Worm (Caenorhabditis elegans) whole organism, L1 larva: Measurements from ENCODE around the gene madf-3.

Experiments
- C34B4.2 ChIP-seq: sonication (generic microtip); optimal IDR thresholded peaks from 2 replicates; lab custom pipeline; 2017; ENCODE audit warnings: mild to moderate bottlenecking, missing genetic modification characterization, missing compliant biosample characterization
- alr-1 ChIP-seq: fragments of 200-800 bp; sonication (Bioruptor generic); optimal IDR thresholded peaks from 2 replicates; lab custom pipeline; 2018; ENCODE audit warnings: borderline replicate concordance, mild to moderate bottlenecking, missing genetic modification characterization, missing compliant biosample characterization
- aly-2 ChIP-seq: fragments of 150-350 bp; optimal IDR thresholded peaks from 2 replicates; lab custom pipeline; 2014; ENCODE audit warnings: missing biosample characterization, missing genetic modification characterization
- blmp-1 ChIP-seq: fragments of 150-350 bp; optimal IDR thresholded peaks from 2 replicates; lab custom pipeline; 2014; ENCODE audit warnings: missing biosample characterization, missing genetic modification characterization
- ceh-63 ChIP-seq: fragments of 200-800 bp; sonication (Bioruptor generic); optimal IDR thresholded peaks from 2 replicates; lab custom pipeline; 2018; ENCODE audit warnings: mild to moderate bottlenecking, missing genetic modification characterization, missing compliant biosample characterization
- ceh-8 ChIP-seq: fragments of 200-800 bp; sonication (Bioruptor generic); optimal IDR thresholded peaks from 2 replicates; lab custom pipeline; 2018; ENCODE audit warnings: mild to moderate bottlenecking, missing genetic modification characterization, moderate library complexity, missing compliant biosample characterization
- ceh-82 ChIP-seq, 3 experiments: fragments of 150-350 bp in 1 of 3; sonication (generic microtip) in 2 of 3; optimal IDR thresholded peaks; 2 replicates each; lab custom pipeline; 2014 to 2017; ENCODE audit warnings: missing biosample characterization in 3 of 3, missing genetic modification characterization in 3 of 3
- ceh-88 ChIP-seq: fragments of 200-800 bp; sonication (Bioruptor generic); IDR thresholded peaks from 2 replicates; pipeline ENCODE4 v1.3.6; 2022; ENCODE audit warnings: missing genetic modification characterization, missing compliant biosample characterization
- dpl-1 ChIP-seq, 3 experiments: fragments of 150-350 bp in 2 of 3; sonication (generic microtip) in 1 of 3; optimal IDR thresholded peaks; 2 replicates each; lab custom pipeline; 2014 to 2017; ENCODE audit warnings: missing biosample characterization in 3 of 3, missing genetic modification characterization in 3 of 3, missing genetic modification reagents in 3 of 3
- dsc-1 ChIP-seq: sonication (generic microtip); optimal IDR thresholded peaks from 2 replicates; lab custom pipeline; 2016; ENCODE audit warnings: mild to moderate bottlenecking, missing genetic modification characterization, missing compliant biosample characterization
- efl-1 ChIP-seq, 4 experiments: fragments of 150-350 bp; optimal IDR thresholded peaks in 3 of 4; peaks in 1 of 4; 1 replicate in 1 of 4; 2 replicates in 3 of 4; lab custom pipeline; 2014; ENCODE audit warnings: missing biosample characterization in 2 of 4, missing genetic modification characterization in 2 of 4, missing genetic modification reagents in 2 of 4
- efl-3 ChIP-seq: fragments of 200-800 bp; sonication (Bioruptor generic); optimal IDR thresholded peaks from 2 replicates; lab custom pipeline; 2018; ENCODE audit warnings: mild to moderate bottlenecking, missing genetic modification characterization, missing compliant biosample characterization
- egl-13 ChIP-seq: sonication (generic microtip); optimal IDR thresholded peaks from 2 replicates; lab custom pipeline; 2016; ENCODE audit warnings: missing genotype, missing genetic modification reagents, missing genetic modification characterization, missing compliant biosample characterization
- egl-27 ChIP-seq, 2 experiments: fragments of 150-350 bp in 1 of 2; sonication (generic microtip); optimal IDR thresholded peaks; 3 replicates each; lab custom pipeline; 2017 to 2018; ENCODE audit warnings: missing biosample characterization in 2 of 2, missing genetic modification characterization in 2 of 2, missing genetic modification reagents in 2 of 2
- elt-2 ChIP-seq: sonication (generic microtip); optimal IDR thresholded peaks from 2 replicates; lab custom pipeline; 2016; ENCODE audit warnings: missing genetic modification characterization, mild to moderate bottlenecking, inconsistent platforms, missing compliant biosample characterization, missing genetic modification reagents
- fkh-4 ChIP-seq: sonication (generic microtip); optimal IDR thresholded peaks from 2 replicates; lab custom pipeline; 2016; ENCODE audit warnings: missing compliant biosample characterization, missing genetic modification characterization, borderline replicate concordance
- fkh-8 ChIP-seq: sonication (generic microtip); optimal IDR thresholded peaks from 2 replicates; lab custom pipeline; 2016; ENCODE audit warnings: mild to moderate bottlenecking, missing genetic modification characterization, missing compliant biosample characterization
- fos-1 ChIP-seq: fragments of 150-350 bp; optimal IDR thresholded peaks from 2 replicates; lab custom pipeline; 2014; ENCODE audit warnings: missing biosample characterization, missing genetic modification characterization
- hlh-4 ChIP-seq: sonication (generic microtip); optimal IDR thresholded peaks from 2 replicates; lab custom pipeline; 2016; ENCODE audit warnings: mild to moderate bottlenecking, missing genetic modification characterization, missing compliant biosample characterization
- hpl-2 ChIP-seq: fragments of 150-350 bp; optimal IDR thresholded peaks from 2 replicates; lab custom pipeline; 2014; ENCODE audit warnings: missing biosample characterization, missing genetic modification reagents, missing genetic modification characterization
- lin-14 ChIP-seq: fragments of 200-800 bp; sonication (Bioruptor generic); optimal IDR thresholded peaks from 2 replicates; lab custom pipeline; 2018; ENCODE audit warnings: mild to moderate bottlenecking, missing genetic modification characterization, moderate library complexity, missing compliant biosample characterization
- lin-15B ChIP-seq: fragments of 150-350 bp; sonication (generic microtip); optimal IDR thresholded peaks from 3 replicates; lab custom pipeline; 2014; ENCODE audit warnings: missing biosample characterization, missing genetic modification characterization
- lin-39 ChIP-seq: fragments of 150-350 bp; optimal IDR thresholded peaks from 2 replicates; lab custom pipeline; 2014; ENCODE audit warnings: missing biosample characterization, missing genetic modification reagents, missing genetic modification characterization
- lir-3 ChIP-seq: sonication (generic microtip); optimal IDR thresholded peaks from 2 replicates; lab custom pipeline; 2016; ENCODE audit warnings: mild to moderate bottlenecking, missing genetic modification characterization, moderate library complexity, missing compliant biosample characterization; ENCODE audit not compliant: poor library complexity
- lsy-2 ChIP-seq, 2 experiments: fragments of 150-350 bp; optimal IDR thresholded peaks; 2 replicates each; lab custom pipeline; 2014; ENCODE audit warnings: missing biosample characterization in 2 of 2, missing genetic modification characterization in 2 of 2
- mdl-1 ChIP-seq, 2 experiments: fragments of 150-350 bp; optimal IDR thresholded peaks; 2 replicates each; lab custom pipeline; 2014 to 2017; ENCODE audit warnings: missing biosample characterization in 2 of 2, missing genetic modification characterization in 2 of 2, inconsistent platforms in 1 of 2
- mef-2 ChIP-seq: fragments of 150-350 bp; optimal IDR thresholded peaks from 2 replicates; lab custom pipeline; 2014; ENCODE audit warnings: missing biosample characterization, missing genetic modification characterization
- mep-1 ChIP-seq: fragments of 150-350 bp; optimal IDR thresholded peaks from 2 replicates; lab custom pipeline; 2014; ENCODE audit warnings: missing biosample characterization, missing genetic modification characterization
- nhr-12 ChIP-seq: sonication (generic microtip); optimal IDR thresholded peaks from 2 replicates; lab custom pipeline; 2017; ENCODE audit warnings: missing biosample characterization, missing genetic modification characterization
- nhr-19 ChIP-seq: fragments of 200-800 bp; sonication (Bioruptor generic); conservative IDR thresholded peaks from 2 replicates; pipeline ENCODE4 v1.3.6; 2022; ENCODE audit warnings: missing genetic modification characterization, missing compliant biosample characterization
- nhr-20 ChIP-seq: sonication (generic microtip); optimal IDR thresholded peaks from 2 replicates; lab custom pipeline; 2016; ENCODE audit warnings: mild to moderate bottlenecking, missing genetic modification characterization, missing compliant biosample characterization
- nhr-237 ChIP-seq: fragments of 150-350 bp; optimal IDR thresholded peaks from 2 replicates; lab custom pipeline; 2014; ENCODE audit warnings: missing biosample characterization, missing genetic modification characterization
- nhr-47 ChIP-seq: sonication (generic microtip); optimal IDR thresholded peaks from 2 replicates; lab custom pipeline; 2016; ENCODE audit warnings: mild to moderate bottlenecking, missing genetic modification characterization, moderate library complexity, missing compliant biosample characterization
- nhr-71 ChIP-seq: sonication (generic microtip); optimal IDR thresholded peaks from 2 replicates; lab custom pipeline; 2016; ENCODE audit warnings: mild to moderate bottlenecking, missing genetic modification characterization, moderate library complexity, missing compliant biosample characterization
- nhr-76 ChIP-seq: sonication (generic microtip); optimal IDR thresholded peaks from 2 replicates; lab custom pipeline; 2017; ENCODE audit warnings: missing biosample characterization, missing genetic modification characterization
- nhr-77 ChIP-seq: fragments of 150-350 bp; optimal IDR thresholded peaks from 2 replicates; lab custom pipeline; 2014; ENCODE audit warnings: missing biosample characterization, missing genetic modification characterization
- nhr-84 ChIP-seq: sonication (generic microtip); optimal IDR thresholded peaks from 2 replicates; lab custom pipeline; 2017; ENCODE audit warnings: missing biosample characterization, missing genetic modification characterization
- nhr-85 ChIP-seq: sonication (generic microtip); peaks from one replicate; lab custom pipeline; 2016; ENCODE audit warnings: missing genetic modification characterization, inconsistent platforms, missing compliant biosample characterization
- pag-3 ChIP-seq: sonication (generic microtip); optimal IDR thresholded peaks from 2 replicates; lab custom pipeline; 2017; ENCODE audit warnings: missing genetic modification characterization, mild to moderate bottlenecking, missing compliant biosample characterization, antibody characterized with exemption, borderline replicate concordance; ENCODE audit not compliant: insufficient read depth
- snpc-4 ChIP-seq: fragments of 150-350 bp; optimal IDR thresholded peaks from 2 replicates; lab custom pipeline; 2014; ENCODE audit warnings: missing biosample characterization, missing genetic modification characterization
- sptf-1 ChIP-seq: fragments of 150-350 bp; optimal IDR thresholded peaks from 2 replicates; lab custom pipeline; 2014; ENCODE audit warnings: missing biosample characterization, missing genetic modification characterization
- sup-37 ChIP-seq: fragments of 200-800 bp; sonication (Bioruptor generic); optimal IDR thresholded peaks from 2 replicates; lab custom pipeline; 2018; ENCODE audit warnings: mild to moderate bottlenecking, missing genetic modification characterization, missing compliant biosample characterization
- tbx-2 ChIP-seq: sonication (generic microtip); optimal IDR thresholded peaks from 2 replicates; lab custom pipeline; 2016; ENCODE audit warnings: missing genetic modification characterization, missing compliant biosample characterization
- unc-130 ChIP-seq: fragments of 150-350 bp; optimal IDR thresholded peaks from 2 replicates; lab custom pipeline; 2017; ENCODE audit warnings: missing biosample characterization, missing genetic modification characterization, inconsistent platforms
- unc-62 ChIP-seq: fragments of 150-350 bp; optimal IDR thresholded peaks from 2 replicates; lab custom pipeline; 2014; ENCODE audit warnings: missing biosample characterization, missing genetic modification reagents, missing genetic modification characterization
- xbp-1 ChIP-seq: sonication (generic microtip); optimal IDR thresholded peaks from 2 replicates; lab custom pipeline; 2016; ENCODE audit warnings: missing genetic modification characterization, missing compliant biosample characterization
- zip-4 ChIP-seq: fragments of 200-800 bp; sonication (Bioruptor generic); optimal IDR thresholded peaks from 2 replicates; lab custom pipeline; 2018; ENCODE audit warnings: mild to moderate bottlenecking, missing genetic modification characterization, moderate library complexity, missing compliant biosample characterization
- ztf-11 ChIP-seq, 2 experiments: sonication (generic microtip); optimal IDR thresholded peaks; 2 replicates each; lab custom pipeline; 2016 to 2017; ENCODE audit warnings: missing genetic modification characterization in 2 of 2, missing biosample characterization in 1 of 2, missing compliant biosample characterization in 1 of 2
- ztf-4 ChIP-seq: fragments of 150-350 bp; optimal IDR thresholded peaks from 2 replicates; lab custom pipeline; 2014; ENCODE audit warnings: missing biosample characterization, missing genetic modification characterization

Gene madf-3

DNA sequence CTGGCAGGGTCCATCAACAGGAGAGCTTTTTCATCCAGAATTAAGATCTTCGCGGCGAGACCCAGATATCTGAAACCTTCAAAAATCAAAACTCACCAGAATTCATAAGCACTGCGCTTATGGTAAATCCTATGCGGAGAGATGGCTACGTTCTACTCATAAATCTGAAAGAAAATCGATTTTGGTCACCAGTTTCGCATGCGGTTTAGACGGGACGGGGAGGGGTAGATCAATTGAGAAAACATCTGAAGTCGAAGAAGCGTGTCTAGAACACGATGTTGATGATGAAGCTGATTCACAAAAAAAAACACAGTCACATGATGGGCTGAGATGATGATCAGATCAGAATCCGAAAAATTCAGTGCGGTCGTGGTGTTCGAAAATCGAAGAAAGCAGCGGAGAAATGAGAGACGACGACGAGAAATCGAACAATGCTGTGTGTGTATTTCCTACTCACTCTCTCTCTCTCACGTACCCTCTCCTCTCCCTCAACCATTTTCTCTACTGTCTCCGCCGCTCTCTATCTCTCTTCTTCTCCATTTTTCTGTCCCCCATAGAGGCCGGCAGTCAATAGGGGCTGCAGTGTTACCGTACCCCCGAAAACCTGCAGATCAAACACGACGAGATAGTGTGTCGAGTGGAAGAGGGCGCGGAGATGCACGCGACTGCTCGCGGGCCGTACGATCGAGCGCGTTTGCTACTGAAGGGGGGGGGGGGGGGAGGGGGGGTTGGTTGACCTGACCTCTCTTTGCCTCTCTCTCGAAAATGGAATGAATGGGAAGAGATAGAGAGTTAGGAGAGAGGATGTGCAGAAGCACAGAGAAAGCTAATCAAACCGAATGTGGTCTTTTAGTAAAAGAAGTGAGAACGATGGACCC, 42.0 kb downstream of the madf-3 start, which contains the start of gene ntl-2 (continued):
- TF ChIP-seq efl-3 (GFP tag; lab: Kevin White, UChicago) (peak; percentile 71), nhr-77 (tag; lab: Kevin White, UChicago) (peak; percentile 97), nhr-47 (tag; lab: Kevin White, UChicago) (peak; percentile 97), nhr-71 (tag; lab: Kevin White, UChicago) (peak; percentile 98), aly-2 (tag; lab: Kevin White, UChicago) (peak; percentile 37), dpl-1 (GFP tag; optimal IDR thresholded peaks at IDR 0.05; lab: Kevin White, UChicago) (peak; percentile 82 to 85 (median 82)), ceh-8 (GFP tag; lab: Kevin White, UChicago) (peak; percentile 99), xbp-1 (tag; lab: Kevin White, UChicago) (peak; percentile 86), ztf-11 (tag; optimal IDR thresholded peaks at IDR 0.05; lab: Kevin White, UChicago) (peak in 1 of 2 experiments; percentile 76), mef-2 (tag; lab: Kevin White, UChicago) (peak; percentile 77), lsy-2 (tag; optimal IDR thresholded peaks at IDR 0.05; lab: Kevin White, UChicago) (peak; percentile 99), alr-1 (tag; lab: Kevin White, UChicago) (no peak), snpc-4 (tag; lab: Kevin White, UChicago) (peak; percentile 88), C34B4.2 (tag; lab: Kevin White, UChicago) (peak; percentile 70), blmp-1 (tag; lab: Kevin White, UChicago) (peak; percentile 59), ceh-82 (tag; optimal IDR thresholded peaks at IDR 0.05; lab: Kevin White, UChicago) (peak; percentile 89 to 97 (median 91)), mdl-1 (tag; optimal IDR thresholded peaks at IDR 0.05; lab: Kevin White, UChicago) (peak; percentile 60 to 96), sptf-1 (tag; lab: Kevin White, UChicago) (no peak), hpl-2 (GFP tag; lab: Kevin White, UChicago) (peak; percentile 56), nhr-76 (tag; lab: Kevin White, UChicago) (no peak), ceh-88 (GFP tag; lab: Robert Waterston, UW) (peak; percentile 82), fkh-8 (tag; lab: Kevin White, UChicago) (peak; percentile 99), nhr-85 (tag; lab: Kevin White, UChicago) (peak; percentile 97), lir-3 (tag; lab: Kevin White, UChicago) (peak; percentile 85), fos-1 (tag; lab: Kevin White, UChicago) (peak; percentile 86), elt-2 (tag; lab: Kevin White, UChicago) (peak; percentile 98), nhr-84 (no peak), lin-15B (tag; lab: Kevin White, UChicago) (peak; percentile 95), tbx-2 (peak; percentile 93), lin-39 (tag; lab: Kevin White, UChicago) (peak; percentile 77), egl-13 (tag; lab: Kevin White, UChicago) (peak; percentile 87), hlh-4 (tag; lab: Kevin White, UChicago) (no peak), fkh-4 (tag; lab: Kevin White, UChicago) (peak; percentile 23), ztf-4 (peak; percentile 89), dsc-1 (tag; lab: Kevin White, UChicago) (peak; percentile 88), zip-4 (peak; percentile 77), ceh-63 (GFP tag; lab: Kevin White, UChicago) (peak; percentile 94), efl-1 (optimal IDR thresholded peaks at IDR 0.05; lab: Kevin White, UChicago) (peak; percentile 89 to 94), efl-1 (GFP tag; optimal IDR thresholded peaks at IDR 0.05 in 1 of 2; lab: Kevin White, UChicago) (peak; percentile 76 to 98), nhr-12 (tag; lab: Kevin White, UChicago) (peak; percentile 13), nhr-20 (peak; percentile 95), sup-37 (peak; percentile 92), unc-62 (no peak), nhr-237 (tag; lab: Kevin White, UChicago) (peak; percentile 88), pag-3 (no peak), mep-1 (tag; lab: Kevin White, UChicago) (peak; percentile 96), nhr-19 (GFP tag; lab: Robert Waterston, UW) (peak; percentile 95), egl-27 (tag; optimal IDR thresholded peaks at IDR 0.05; lab: Kevin White, UChicago) (peak; percentile 48 to 82), unc-130 (tag; lab: Kevin White, UChicago) (peak; percentile 88), lin-14 (peak; percentile 100)
